Worm (Caenorhabditis elegans) whole organism, L4 larva: ENCODE data around the gene C06E4.1.

Source experiments
- F26F4.8 ChIP-seq: fragments of 200-800 bp; sonication (Bioruptor generic); conservative IDR thresholded peaks from 2 replicates; pipeline ENCODE4 v1.3.6; 2022; ENCODE audit warnings: missing genetic modification characterization, missing compliant biosample characterization
- F37D6.2 ChIP-seq: sonication (generic microtip); optimal IDR thresholded peaks from 2 replicates; lab custom pipeline; 2016; ENCODE audit warnings: mild to moderate bottlenecking, missing genetic modification characterization, missing compliant biosample characterization
- F44E2.7 ChIP-seq: fragments of 200-800 bp; sonication (Bioruptor generic); IDR thresholded peaks from 2 replicates; pipeline ENCODE4 v2.1.2; 2022; ENCODE audit warnings: missing genetic modification characterization, missing compliant biosample characterization
- T26A8.4 ChIP-seq: fragments of 200-800 bp; sonication (Bioruptor generic); IDR thresholded peaks from 2 replicates; pipeline ENCODE4 v1.3.6; 2022; ENCODE audit warnings: missing genetic modification characterization, missing compliant biosample characterization
- Y48G9A.11 ChIP-seq: fragments of 200-800 bp; sonication (Bioruptor generic); IDR thresholded peaks from 2 replicates; pipeline ENCODE4 v1.3.6; 2022; ENCODE audit warnings: missing genetic modification reagents, missing genetic modification characterization, missing compliant biosample characterization
- Y5F2A.4 ChIP-seq: fragments of 200-800 bp; sonication (Bioruptor generic); optimal IDR thresholded peaks from 2 replicates; lab custom pipeline; 2018; ENCODE audit warnings: mild to moderate bottlenecking, missing genetic modification characterization, missing compliant biosample characterization
- ama-1 ChIP-seq: fragments of 150-350 bp; optimal IDR thresholded peaks from 2 replicates; lab custom pipeline; 2014; ENCODE audit warnings: inconsistent platforms, mixed read lengths
- arid-1 ChIP-seq: fragments of 200-800 bp; sonication (Bioruptor generic); conservative IDR thresholded peaks from 2 replicates; pipeline ENCODE4 v1.3.6; 2022; ENCODE audit warnings: missing genetic modification reagents, missing genetic modification characterization, missing compliant biosample characterization
- ceh-62 ChIP-seq: sonication (generic microtip); optimal IDR thresholded peaks from 2 replicates; lab custom pipeline; 2017; ENCODE audit warnings: missing biosample characterization, missing genetic modification characterization
- ces-1 ChIP-seq: fragments of 150-350 bp; sonication (generic microtip); optimal IDR thresholded peaks from 4 replicates; lab custom pipeline; 2014; ENCODE audit warnings: missing biosample characterization, missing genetic modification reagents, missing genetic modification characterization
- cey-2 ChIP-seq: sonication (generic microtip); optimal IDR thresholded peaks from 3 replicates; lab custom pipeline; 2017; ENCODE audit warnings: missing genetic modification characterization, mild to moderate bottlenecking, missing compliant biosample characterization, antibody characterized with exemption, borderline replicate concordance; ENCODE audit not compliant: insufficient read depth
- ctbp-1 ChIP-seq: fragments of 200-800 bp; sonication (Bioruptor generic); IDR thresholded peaks from 2 replicates; pipeline ENCODE4 v1.3.6; 2022; ENCODE audit warnings: missing genetic modification reagents, missing genetic modification characterization, missing compliant biosample characterization
- daf-12 ChIP-seq: fragments of 150-350 bp; optimal IDR thresholded peaks from 2 replicates; lab custom pipeline; 2014; ENCODE audit warnings: missing biosample characterization, missing genetic modification reagents, missing genetic modification characterization
- daf-16 ChIP-seq, 3 experiments: sonication (generic microtip); optimal IDR thresholded peaks; 2 replicates each; lab custom pipeline; 2016 to 2017; ENCODE audit warnings: missing genetic modification characterization in 3 of 3, missing genetic modification reagents in 3 of 3, mild to moderate bottlenecking in 2 of 3, missing compliant biosample characterization in 2 of 3, missing biosample characterization in 1 of 3, moderate library complexity in 1 of 3
- dmd-6 ChIP-seq: fragments of 200-800 bp; sonication (Bioruptor generic); IDR thresholded peaks from 2 replicates; pipeline ENCODE4 v1.3.6; 2022; ENCODE audit warnings: missing genetic modification reagents, missing genetic modification characterization, missing compliant biosample characterization
- egl-43 ChIP-seq: fragments of 200-800 bp; sonication (Bioruptor generic); IDR thresholded peaks from 2 replicates; pipeline ENCODE4 v1.3.6; 2022; ENCODE audit warnings: missing genetic modification reagents, missing genetic modification characterization, missing compliant biosample characterization
- fkh-10 ChIP-seq: fragments of 150-350 bp; optimal IDR thresholded peaks from 2 replicates; lab custom pipeline; 2014; ENCODE audit warnings: missing biosample characterization, missing genetic modification reagents, missing genetic modification characterization
- gei-8 ChIP-seq: fragments of 200-800 bp; sonication (Bioruptor generic); optimal IDR thresholded peaks from 2 replicates; lab custom pipeline; 2018; ENCODE audit warnings: mild to moderate bottlenecking, missing genetic modification characterization, missing compliant biosample characterization
- hlh-11 ChIP-seq: fragments of 200-800 bp; sonication (Bioruptor generic); optimal IDR thresholded peaks from 2 replicates; lab custom pipeline; 2018; ENCODE audit warnings: mild to moderate bottlenecking, missing genetic modification characterization, missing compliant biosample characterization
- hmg-1.1 ChIP-seq: fragments of 200-800 bp; sonication (Bioruptor generic); IDR thresholded peaks from 2 replicates; pipeline ENCODE4 v1.3.6; 2022; ENCODE audit warnings: missing genetic modification reagents, missing genetic modification characterization, missing compliant biosample characterization
- lim-7 ChIP-seq: fragments of 200-800 bp; sonication (Bioruptor generic); IDR thresholded peaks from 2 replicates; pipeline ENCODE4 v1.3.6; 2022; ENCODE audit warnings: missing genetic modification characterization, missing compliant biosample characterization
- lin-1 ChIP-seq: fragments of 200-800 bp; sonication (Bioruptor generic); IDR thresholded peaks from 2 replicates; pipeline ENCODE4 v1.3.6; 2022; ENCODE audit warnings: missing genetic modification reagents, missing genetic modification characterization, missing compliant biosample characterization
- lin-13 ChIP-seq: fragments of 150-350 bp; optimal IDR thresholded peaks from 2 replicates; lab custom pipeline; 2014; ENCODE audit warnings: missing biosample characterization, missing genetic modification reagents, missing genetic modification characterization
- lsy-2 ChIP-seq, 2 experiments: fragments of 150-350 bp in 1 of 2; sonication (generic microtip) in 1 of 2; optimal IDR thresholded peaks; 2 replicates each; lab custom pipeline; 2014 to 2017; ENCODE audit warnings: missing biosample characterization in 2 of 2, missing genetic modification characterization in 2 of 2
- madf-5 ChIP-seq, 2 experiments: fragments of 200-800 bp; sonication (Bioruptor generic); IDR thresholded peaks; 2 replicates each; pipeline ENCODE4 v1.3.6; 2022; ENCODE audit warnings: missing compliant biosample characterization in 2 of 2, missing genetic modification characterization in 2 of 2
- madf-9 ChIP-seq: fragments of 200-800 bp; sonication (Bioruptor generic); conservative IDR thresholded peaks from 2 replicates; pipeline ENCODE4 v1.3.6; 2022; ENCODE audit warnings: missing genetic modification reagents, missing genetic modification characterization, missing compliant biosample characterization
- mdl-1 ChIP-seq, 2 experiments: fragments of 150-350 bp in 1 of 2; sonication (generic microtip) in 1 of 2; optimal IDR thresholded peaks; 2 replicates each; lab custom pipeline; 2014 to 2017; ENCODE audit warnings: missing biosample characterization in 2 of 2, missing genetic modification characterization in 2 of 2
- mdt-29 ChIP-seq: fragments of 200-800 bp; sonication (Bioruptor generic); IDR thresholded peaks from 2 replicates; pipeline ENCODE4 v1.3.6; 2022; ENCODE audit warnings: missing genetic modification reagents, missing genetic modification characterization, missing compliant biosample characterization
- mep-1 ChIP-seq: fragments of 150-350 bp; sonication (generic microtip); optimal IDR thresholded peaks from 3 replicates; lab custom pipeline; 2014; ENCODE audit warnings: missing biosample characterization, missing genetic modification characterization
- mxl-2 ChIP-seq: fragments of 200-800 bp; sonication (Bioruptor generic); conservative IDR thresholded peaks from 2 replicates; pipeline ENCODE4 v1.3.6; 2022; ENCODE audit warnings: missing genetic modification reagents, missing genetic modification characterization, missing compliant biosample characterization
- mxl-3 ChIP-seq: fragments of 200-800 bp; sonication (Bioruptor generic); optimal IDR thresholded peaks from 2 replicates; lab custom pipeline; 2018; ENCODE audit warnings: mild to moderate bottlenecking, missing genetic modification characterization, missing compliant biosample characterization
- nhr-10 ChIP-seq: fragments of 150-350 bp; optimal IDR thresholded peaks from 2 replicates; lab custom pipeline; 2014; ENCODE audit warnings: missing biosample characterization, missing genetic modification characterization
- nhr-111 ChIP-seq: fragments of 200-800 bp; sonication (Bioruptor generic); optimal IDR thresholded peaks from 2 replicates; lab custom pipeline; 2018; ENCODE audit warnings: mild to moderate bottlenecking, missing genetic modification characterization, missing compliant biosample characterization
- nhr-28 ChIP-seq: fragments of 150-350 bp; optimal IDR thresholded peaks from 2 replicates; lab custom pipeline; 2014; ENCODE audit warnings: missing biosample characterization, missing genetic modification characterization
- nhr-48 ChIP-seq: sonication (generic microtip); optimal IDR thresholded peaks from 2 replicates; lab custom pipeline; 2016; ENCODE audit warnings: mild to moderate bottlenecking, missing genetic modification characterization, missing compliant biosample characterization
- nhr-76 ChIP-seq: fragments of 150-350 bp; optimal IDR thresholded peaks from 2 replicates; lab custom pipeline; 2014; ENCODE audit warnings: missing biosample characterization, missing genetic modification characterization
- nhr-77 ChIP-seq: fragments of 150-350 bp; optimal IDR thresholded peaks from 2 replicates; lab custom pipeline; 2014; ENCODE audit warnings: missing biosample characterization, missing genetic modification characterization
- php-3 ChIP-seq: fragments of 200-800 bp; sonication (Bioruptor generic); IDR thresholded peaks from 2 replicates; pipeline ENCODE4 v1.3.6; 2022; ENCODE audit warnings: missing genetic modification reagents, missing genetic modification characterization, missing compliant biosample characterization
- rbr-2 ChIP-seq: sonication (generic microtip); optimal IDR thresholded peaks from 2 replicates; lab custom pipeline; 2016; ENCODE audit warnings: missing genotype, missing genetic modification characterization, missing compliant biosample characterization
- spr-1 ChIP-seq: sonication (generic microtip); optimal IDR thresholded peaks from 2 replicates; lab custom pipeline; 2016; ENCODE audit warnings: mild to moderate bottlenecking, missing genetic modification characterization, missing compliant biosample characterization
- unc-39 ChIP-seq: sonication (generic microtip); optimal IDR thresholded peaks from 2 replicates; lab custom pipeline; 2017; ENCODE audit warnings: missing biosample characterization, missing genetic modification characterization
- unc-62 ChIP-seq, 3 experiments: fragments of 150-350 bp in 1 of 3; sonication (generic microtip); optimal IDR thresholded peaks in 2 of 3; peaks in 1 of 3; 1 replicate in 1 of 3; 2 replicates in 2 of 3; lab custom pipeline; 2014 to 2017; ENCODE audit warnings: missing biosample characterization in 3 of 3, missing genetic modification characterization in 3 of 3, missing genetic modification reagents in 3 of 3, missing genotype in 1 of 3
- ztf-11 ChIP-seq: fragments of 150-350 bp; optimal IDR thresholded peaks from 2 replicates; lab custom pipeline; 2014; ENCODE audit warnings: missing biosample characterization, missing genetic modification characterization

The C06E4.1 gene

ce11 chrIV:7235382-7235917 lies 47.6 kb upstream of the C06E4.1 start (continued):
- no peak for TF ChIP-seq arid-1 (GFP tag; lab: Robert Waterston, UW)
- peak in 1 of 2 experiments; percentile 43 for TF ChIP-seq daf-16 (GFP tag; optimal IDR thresholded peaks at IDR 0.05; lab: Kevin White, UChicago)
- peak; percentile 18 for TF ChIP-seq daf-16 (tag; optimal IDR thresholded peaks at IDR 0.05; lab: Kevin White, UChicago)
- peak; percentile 56 for TF ChIP-seq fkh-10 (GFP tag; lab: Kevin White, UChicago)
- TF ChIP-seq Y48G9A.11, result no peak
- TF ChIP-seq Y5F2A.4 (GFP tag; lab: Kevin White, UChicago), result no peak
- TF ChIP-seq mdt-29 (GFP tag; lab: Robert Waterston, UW), result no peak
- TF ChIP-seq rbr-2 (tag; lab: Kevin White, UChicago), result peak; percentile 64
- TF ChIP-seq lsy-2 (tag; optimal IDR thresholded peaks at IDR 0.05; lab: Kevin White, UChicago), result peak; percentile 9 to 56
- TF ChIP-seq spr-1 (tag; lab: Kevin White, UChicago), result no peak
- no peak for TF ChIP-seq nhr-10 (tag; lab: Kevin White, UChicago)
- TF ChIP-seq madf-5 (GFP tag; IDR thresholded peaks at IDR 0.05; lab: Robert Waterston, UW), result no peak
- no peak for TF ChIP-seq F44E2.7
- TF ChIP-seq lin-1 (GFP tag; lab: Robert Waterston, UW), result peak; percentile 46; the same call in 1 of the 2 replicates
- no peak for TF ChIP-seq mxl-3 (GFP tag; lab: Kevin White, UChicago)
- TF ChIP-seq nhr-28, result peak; percentile 89
- TF ChIP-seq F37D6.2, result peak; percentile 4
- TF ChIP-seq ctbp-1 (GFP tag; lab: Robert Waterston, UW), result no peak
- peak; percentile 75 for TF ChIP-seq egl-43
- peak; percentile 71 for TF ChIP-seq mep-1
- TF ChIP-seq dmd-6, result peak; percentile 69; the same call in 1 of the 2 replicates
- TF ChIP-seq cey-2 (tag; lab: Kevin White, UChicago), result no peak

- TF ChIP-seq hlh-11 (tag; lab: Kevin White, UChicago), result peak; percentile 20
- no peak for TF ChIP-seq hmg-1.1 (GFP tag; lab: Robert Waterston, UW)
- TF ChIP-seq unc-39 (tag; lab: Kevin White, UChicago), result no peak
- TF ChIP-seq nhr-48 (tag; lab: Kevin White, UChicago), result peak; percentile 31
- TF ChIP-seq php-3 (GFP tag; lab: Robert Waterston, UW), result 0 out of 2 replicates have a peak, but pooled peaks have one; percentile 7
- TF ChIP-seq T26A8.4 (GFP tag; lab: Robert Waterston, UW), result no peak
- TF ChIP-seq nhr-76, result no peak
- no peak for TF ChIP-seq ztf-11 (tag; lab: Kevin White, UChicago)
- peak in 1 of 2 experiments; percentile 26 for TF ChIP-seq lsy-2 (tag; optimal IDR thresholded peaks at IDR 0.05; lab: Kevin White, UChicago)
- TF ChIP-seq unc-62 (GFP tag; optimal IDR thresholded peaks at IDR 0.05 in 1 of 2; lab: Kevin White, UChicago), result peak in 1 of 2 experiments; percentile 17
- TF ChIP-seq unc-62 (tag; optimal IDR thresholded peaks at IDR 0.05; lab: Kevin White, UChicago), result no peak
- peak; percentile 52 for TF ChIP-seq mxl-3 (GFP tag; lab: Kevin White, UChicago)
- TF ChIP-seq F26F4.8 (GFP tag; lab: Robert Waterston, UW), result no peak
- TF ChIP-seq ces-1, result no peak
Observed at ce11 chrIV:7236248-7236772, 46.7 kb upstream of the C06E4.1 start.

DNA sequence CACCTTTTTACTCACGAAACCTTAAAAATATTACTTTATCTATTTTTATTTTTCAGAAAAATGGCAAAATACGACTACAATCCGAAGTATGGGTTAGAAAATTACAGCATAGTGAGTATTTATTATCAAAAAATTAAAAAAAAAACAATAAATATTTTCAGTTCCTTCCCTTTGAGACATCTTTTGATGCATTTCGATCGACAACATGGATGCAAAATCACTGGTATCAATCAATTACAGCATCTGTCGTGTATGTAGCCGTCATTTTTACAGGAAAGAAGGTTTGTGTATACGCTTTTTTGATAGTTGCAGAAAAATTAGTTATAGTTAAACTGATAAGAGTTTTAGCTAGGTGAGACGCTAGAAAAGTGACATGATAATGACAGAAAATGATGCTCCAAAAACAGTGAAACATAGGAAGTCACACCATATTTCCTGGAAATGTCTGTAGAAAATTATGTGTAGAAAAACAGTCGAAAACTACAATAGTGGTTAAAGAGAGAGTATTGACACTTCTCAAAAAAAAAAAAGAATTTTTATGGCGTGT lies 45.3 kb upstream of the C06E4.1 start, which contains the start of gene elo-3:
elo-3 (plus strand) TSS at position 51 of the 547 bp plus-strand sequence.
- TF ChIP-seq Y5F2A.4 (GFP tag; lab: Kevin White, UChicago) (no peak), nhr-111 (no peak), cey-2 (tag; lab: Kevin White, UChicago) (no peak), nhr-10 (tag; lab: Kevin White, UChicago) (no peak), spr-1 (tag; lab: Kevin White, UChicago) (no peak), mdl-1 (tag; optimal IDR thresholded peaks at IDR 0.05; lab: Kevin White, UChicago) (no peak), php-3 (GFP tag; lab: Robert Waterston, UW) (peak; percentile 47; the same call in 1 of the 2 replicates), ceh-62 (tag; lab: Kevin White, UChicago) (no peak), dmd-6 (peak; percentile 92), daf-12 (no peak), mxl-3 (GFP tag; lab: Kevin White, UChicago) (no peak), F44E2.7 (no peak), ama-1 (lab: Kevin White, UChicago) (no peak), mxl-2 (GFP tag; lab: Robert Waterston, UW) (no peak), lim-7 (GFP tag; lab: Robert Waterston, UW) (no peak), lin-13 (GFP tag; lab: Kevin White, UChicago) (no peak), madf-9 (no peak), nhr-77 (tag; lab: Kevin White, UChicago) (no peak), F37D6.2 (no peak), mdt-29 (GFP tag; lab: Robert Waterston, UW) (no peak), gei-8 (GFP tag; lab: Kevin White, UChicago) (no peak), nhr-28 (peak; percentile 67), ztf-11 (tag; lab: Kevin White, UChicago) (no peak), lsy-2 (tag; optimal IDR thresholded peaks at IDR 0.05; lab: Kevin White, UChicago) (no peak)
